Worm (Caenorhabditis elegans) whole organism, L3 larva: ENCODE data around the gene C25E10.13.

ENCODE experiments used
- elt-3 ChIP-seq, 3 experiments: fragments of 150-350 bp in 1 of 3; sonication (generic microtip) in 2 of 3; optimal IDR thresholded peaks; 2 replicates in 2 of 3; 4 replicates in 1 of 3; lab custom pipeline; 2014 to 2017; ENCODE audit warnings: missing biosample characterization in 3 of 3, missing genetic modification characterization in 3 of 3
- jun-1 ChIP-seq: fragments of 150-350 bp; optimal IDR thresholded peaks from 2 replicates; lab custom pipeline; 2014; ENCODE audit warnings: missing biosample characterization, missing genetic modification reagents, missing genetic modification characterization
- nfya-1 ChIP-seq: sonication (generic microtip); optimal IDR thresholded peaks from 2 replicates; lab custom pipeline; 2017; ENCODE audit warnings: missing genetic modification characterization, mild to moderate bottlenecking, missing compliant biosample characterization, antibody characterized with exemption, moderate library complexity; ENCODE audit not compliant: insufficient read depth
- nhr-23 ChIP-seq: fragments of 150-350 bp; optimal IDR thresholded peaks from 2 replicates; lab custom pipeline; 2014; ENCODE audit warnings: missing biosample characterization, missing genetic modification reagents, missing genetic modification characterization

ce11 chrV:9076273-9076672 is 16.8 kb downstream of the C25E10.13 start, which contains the start of gene T27E4.7:
- TF ChIP-seq elt-3 (tag; optimal IDR thresholded peaks at IDR 0.05; lab: Kevin White, UChicago) (no peak), nfya-1 (tag; lab: Kevin White, UChicago) (no peak), jun-1 (tag; lab: Kevin White, UChicago) (no peak), nhr-23 (tag; lab: Kevin White, UChicago) (no peak)
